Worm (Caenorhabditis elegans) whole organism, L4 larva: ENCODE measurements around the gene natb-1.

Experiments
- aly-2 ChIP-seq: sonication (generic microtip); optimal IDR thresholded peaks from 2 replicates; lab custom pipeline; 2018; ENCODE audit warnings: missing biosample characterization, missing genetic modification characterization
- ama-1 ChIP-seq: fragments of 150-350 bp; optimal IDR thresholded peaks from 2 replicates; lab custom pipeline; 2014; ENCODE audit warnings: inconsistent platforms, mixed read lengths
- daf-12 ChIP-seq: fragments of 150-350 bp; optimal IDR thresholded peaks from 2 replicates; lab custom pipeline; 2014; ENCODE audit warnings: missing biosample characterization, missing genetic modification reagents, missing genetic modification characterization
- daf-19 ChIP-seq: fragments of 200-800 bp; sonication (Bioruptor generic); conservative IDR thresholded peaks from 2 replicates; pipeline ENCODE4 v1.3.6; 2022; ENCODE audit warnings: missing genetic modification characterization, missing compliant biosample characterization

DNA sequence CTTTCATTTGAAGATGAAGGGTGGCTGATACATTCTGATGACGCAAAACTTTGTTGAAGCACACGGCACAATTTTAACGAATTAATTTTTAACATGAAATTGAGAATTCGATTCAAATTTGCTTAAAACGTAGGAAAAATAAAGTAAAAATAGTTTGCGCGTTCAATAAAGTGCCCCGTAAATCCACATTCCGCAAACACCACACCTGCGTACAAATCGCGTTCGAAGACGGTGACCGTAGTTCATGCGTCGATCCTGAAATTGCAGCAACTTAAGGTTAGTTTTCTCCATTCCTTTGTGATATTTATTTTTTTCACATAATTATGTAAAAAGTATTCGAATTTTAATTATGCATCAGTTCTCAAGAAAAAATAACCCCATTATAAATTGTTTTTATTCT is 41.5 kb upstream of the natb-1 start, which contains the start of gene F43H9.3:
- no peak for TF ChIP-seq ama-1
- no peak for TF ChIP-seq aly-2 (tag; lab: Kevin White, UChicago)
- TF ChIP-seq daf-12, result no peak
- no peak for TF ChIP-seq daf-19
